Fruit fly (Drosophila melanogaster) whole organism, pupa: ENCODE results near the gene drn.

Experiments used
- CG10348 ChIP-seq: fragments of 200-800 bp; sonication (Bioruptor generic); IDR thresholded peaks from 2 replicates; pipeline ENCODE4 v1.3.6; 2022; ENCODE audit warnings: missing biosample characterization, missing genetic modification characterization
- CG14655 ChIP-seq: fragments of 200-800 bp; sonication (Bioruptor generic); optimal IDR thresholded peaks from 3 replicates; lab custom pipeline; 2017; ENCODE audit warnings: mild to moderate bottlenecking, missing biosample characterization, missing genetic modification reagents, missing genetic modification characterization
- CG15710 ChIP-seq: fragments of 200-800 bp; sonication (Bioruptor generic); optimal IDR thresholded peaks from 2 replicates; lab custom pipeline; 2018; ENCODE audit warnings: missing biosample characterization, mild to moderate bottlenecking, missing genetic modification characterization, moderate library complexity
- CG32121 ChIP-seq: fragments of 200-800 bp; sonication (Bioruptor generic); IDR thresholded peaks from 2 replicates; pipeline ENCODE4 v1.3.6; 2022; ENCODE audit warnings: missing biosample characterization, missing genetic modification characterization
- CG4496 ChIP-seq: fragments of 200-800 bp; sonication (Bioruptor generic); IDR thresholded peaks from 3 replicates; pipeline ENCODE4 v1.3.6; 2022; ENCODE audit warnings: missing biosample characterization, missing genetic modification characterization
- D1 ChIP-seq: fragments of 200-800 bp; sonication (Bioruptor generic); optimal IDR thresholded peaks from 2 replicates; lab custom pipeline; 2018; ENCODE audit warnings: missing biosample characterization, mild to moderate bottlenecking, missing genetic modification characterization, moderate library complexity
- EcR ChIP-seq: fragments of 200-800 bp; sonication (Bioruptor generic); optimal IDR thresholded peaks from 3 replicates; lab custom pipeline; 2019; ENCODE audit warnings: missing biosample characterization, missing genetic modification characterization, mild to moderate bottlenecking, moderate library complexity, missing genetic modification reagents
- Pif1A ChIP-seq: fragments of 200-800 bp; sonication (Bioruptor generic); optimal IDR thresholded peaks from 3 replicates; lab custom pipeline; 2016; ENCODE audit warnings: missing biosample characterization, missing genetic modification characterization
- Pif1B ChIP-seq: fragments of 200-800 bp; sonication (Bioruptor generic); optimal IDR thresholded peaks from 3 replicates; lab custom pipeline; 2016; ENCODE audit warnings: missing biosample characterization, missing genetic modification characterization
- Snoo ChIP-seq: fragments of 200-800 bp; sonication (Bioruptor generic); optimal IDR thresholded peaks from 3 replicates; lab custom pipeline; 2017; ENCODE audit warnings: missing biosample characterization, mild to moderate bottlenecking, missing genetic modification characterization, inconsistent platforms
- fd96Ca ChIP-seq: fragments of 200-800 bp; sonication (Bioruptor generic); IDR thresholded peaks from 3 replicates; pipeline ENCODE4 v1.3.6; 2022; ENCODE audit warnings: missing biosample characterization, missing genetic modification characterization
- gl ChIP-seq: fragments of 200-800 bp; sonication (Bioruptor generic); optimal IDR thresholded peaks from 2 replicates; lab custom pipeline; 2018; ENCODE audit warnings: missing biosample characterization, mild to moderate bottlenecking, missing genetic modification characterization
- rn ChIP-seq: fragments of 200-800 bp; sonication (Bioruptor generic); IDR thresholded peaks from 2 replicates; pipeline ENCODE4 v1.3.6; 2022; ENCODE audit warnings: missing biosample characterization, missing genetic modification characterization

DNA sequence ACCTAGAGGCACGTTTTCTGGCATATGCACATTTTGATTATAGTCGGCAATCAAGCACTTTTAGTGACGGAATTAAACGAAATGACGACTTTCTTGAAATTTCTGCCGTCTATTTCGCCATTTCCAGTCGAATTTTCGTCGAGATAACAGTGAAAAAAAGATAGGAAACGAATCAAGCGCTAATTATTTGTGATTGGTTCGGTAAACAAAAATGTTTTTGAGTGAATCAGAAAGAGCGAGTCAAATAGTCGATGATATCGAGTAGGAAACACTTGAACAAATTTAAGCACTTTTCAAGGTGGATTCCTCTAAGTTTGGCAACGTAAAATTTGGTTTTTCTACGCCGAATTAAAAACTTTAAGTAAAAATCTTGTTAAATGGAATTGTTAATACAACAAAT is 3.6 kb downstream of the drn start:
- TF ChIP-seq fd96Ca (GFP tag; lab: Robert Waterston, UW) (no peak), Pif1B (GFP tag; lab: Kevin White, UChicago) (no peak), CG15710 (tag; lab: Kevin White, UChicago) (no peak), D1 (no peak), Snoo (tag; lab: Kevin White, UChicago) (no peak), gl (tag; lab: Kevin White, UChicago) (no peak), CG10348 (GFP tag; lab: Robert Waterston, UW) (no peak), rn (GFP tag; lab: Robert Waterston, UW) (no peak), EcR (no peak), CG14655 (GFP tag; lab: Kevin White, UChicago) (no peak), CG4496 (GFP tag; lab: Robert Waterston, UW) (no peak), CG32121 (GFP tag; lab: Robert Waterston, UW) (no peak), Pif1A (no peak)
